Worm (Caenorhabditis elegans): ENCODE data around the gene rrsr-1.

- no peak for TF ChIP-seq unc-62 (GFP tag; optimal IDR thresholded peaks at IDR 0.05)
- TF ChIP-seq hlh-26 (GFP tag; conservative IDR thresholded peaks at IDR 0.05), result no peak
- no peak for TF ChIP-seq ceh-100 (GFP tag; IDR thresholded peaks at IDR 0.05)
- TF ChIP-seq rec-8 (tag; optimal IDR thresholded peaks at IDR 0.05), result peak in 1 of 2 experiments; percentile 32
- TF ChIP-seq F22D6.2 (tag; optimal IDR thresholded peaks at IDR 0.05), result no peak
- TF ChIP-seq attf-3 (GFP tag; conservative IDR thresholded peaks at IDR 0.05), result no peak
- no peak for TF ChIP-seq pha-4 (tag; optimal IDR thresholded peaks at IDR 0.05)
- no peak for TF ChIP-seq K12H6.12 (tag; optimal IDR thresholded peaks at IDR 0.05)
- TF ChIP-seq snpc-3.4 (tag; optimal IDR thresholded peaks at IDR 0.05), result peak; percentile 8
- no peak for TF ChIP-seq ztf-3 (GFP tag; optimal IDR thresholded peaks at IDR 0.05)
- no peak for TF ChIP-seq tbx-9 (tag; optimal IDR thresholded peaks at IDR 0.05; ENCODE audit: borderline replicate concordance)
These were observed 5.0 kb downstream of the rrsr-1 start for ce11 chrV:14419855-14420254.
